Worm (Caenorhabditis elegans): ENCODE data around the gene ora-1.

ora-1 gene

DNA sequence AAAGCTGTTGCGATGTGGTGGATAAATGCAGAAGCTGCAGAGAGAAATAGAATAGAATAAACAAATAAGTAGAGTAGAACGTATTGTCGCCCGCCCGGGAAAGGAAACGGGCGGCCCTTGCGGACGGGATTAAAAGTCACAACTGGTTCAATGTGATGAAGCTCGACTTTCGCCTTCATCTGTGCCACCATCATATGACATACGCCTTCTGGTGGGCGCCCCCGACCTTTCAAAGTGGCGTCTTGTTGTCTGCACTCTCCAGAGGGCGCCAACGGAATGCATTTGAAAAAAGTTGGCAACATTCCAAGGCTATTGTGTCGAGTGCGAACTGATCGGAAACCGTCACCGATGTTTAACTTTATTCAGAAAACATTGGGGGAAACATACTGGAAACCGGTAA is 34.4 kb upstream of the ora-1 start (continued):
- no peak for TF ChIP-seq hrde-1 (tag; optimal IDR thresholded peaks at IDR 0.05; ENCODE audit: borderline replicate concordance)
- TF ChIP-seq snpc-3.4 (tag; optimal IDR thresholded peaks at IDR 0.05) = peak; percentile 32

DNA sequence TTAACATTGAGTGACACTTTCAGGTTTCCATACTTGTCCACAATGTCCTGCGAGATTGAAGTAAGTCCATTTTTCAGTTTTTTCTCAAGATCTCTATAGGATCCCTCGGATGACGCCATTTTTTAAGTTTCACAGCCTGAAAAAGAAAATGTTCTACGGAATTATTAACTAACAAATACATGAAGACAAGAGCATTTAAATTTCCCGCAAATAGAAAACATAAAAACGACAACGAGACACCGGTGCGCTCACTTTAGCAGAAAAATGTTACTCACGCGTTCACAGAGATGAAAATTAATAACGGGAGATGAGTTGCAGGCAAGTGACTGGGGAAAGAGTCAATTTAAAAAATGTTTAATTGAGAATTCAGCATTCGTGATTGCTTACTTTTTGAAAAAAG is 31.2 kb upstream of the ora-1 start, which contains the start of gene czw-1:
czw-1 (minus strand) TSS at position 369 of the 400 bp plus-strand sequence.
- TF ChIP-seq aptf-2 (GFP tag; conservative IDR thresholded peaks at IDR 0.05) (no peak), ztf-22 (GFP tag; optimal IDR thresholded peaks at IDR 0.05) (no peak), T07F8.4 (tag; optimal IDR thresholded peaks at IDR 0.05) (no peak), hlh-26 (GFP tag; conservative IDR thresholded peaks at IDR 0.05) (no peak), mel-28 (tag; optimal IDR thresholded peaks at IDR 0.05; ENCODE audit: borderline replicate concordance) (no peak), lin-35 (GFP tag; optimal IDR thresholded peaks at IDR 0.05) (no peak), F10E7.11 (tag; optimal IDR thresholded peaks at IDR 0.05) (no peak), zfh-2 (GFP tag; conservative IDR thresholded peaks at IDR 0.05) (no peak)

DNA sequence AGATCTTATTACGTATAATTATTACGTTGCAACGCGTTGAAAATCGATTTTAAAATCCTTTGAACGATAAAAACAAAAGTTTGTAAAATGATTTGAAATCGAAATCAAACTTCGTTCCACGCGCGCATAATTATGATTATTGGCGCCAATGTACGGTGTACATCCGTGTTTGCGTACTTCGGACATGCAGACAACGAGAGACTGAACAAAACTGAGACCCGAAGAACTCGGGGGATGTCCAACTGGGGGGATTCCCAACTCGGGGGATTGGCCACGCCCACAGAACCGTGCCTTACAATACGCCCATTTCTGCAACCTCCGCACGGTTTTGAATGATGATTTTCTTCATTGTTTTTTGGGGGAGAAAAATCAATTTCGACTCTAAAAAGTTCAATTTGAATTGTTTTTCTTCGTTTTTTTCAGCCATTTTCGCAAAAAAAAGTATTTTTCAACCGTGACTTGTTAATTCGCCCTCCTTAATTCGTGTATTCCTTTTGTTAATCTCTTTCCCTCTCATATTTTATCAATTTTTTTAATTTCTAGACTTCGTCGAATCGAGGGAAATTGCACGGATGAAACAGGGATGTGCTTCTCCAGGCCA is 30.7 kb upstream of the ora-1 start, which contains the start of gene F20D12.12:
F20D12.12 (plus strand) TSS at position 542 of the 601 bp plus-strand sequence.
- TF ChIP-seq ztf-28 (GFP tag; IDR thresholded peaks at IDR 0.05) = peak; percentile 98
- peak; percentile 84 for TF ChIP-seq lin-26 (GFP tag; IDR thresholded peaks at IDR 0.05)
- peak; percentile 99 for TF ChIP-seq D2030.7 (GFP tag; IDR thresholded peaks at IDR 0.05)
- peak; percentile 93 for TF ChIP-seq pbrm-1 (GFP tag; IDR thresholded peaks at IDR 0.05)
- peak; percentile 87 for TF ChIP-seq lsl-1 (GFP tag; optimal IDR thresholded peaks at IDR 0.05)
- TF ChIP-seq mcd-1 (GFP tag; IDR thresholded peaks at IDR 0.05) = peak; percentile 88
- peak; percentile 83 for TF ChIP-seq egrh-3 (GFP tag; IDR thresholded peaks at IDR 0.05)
- TF ChIP-seq attf-3 (GFP tag; conservative IDR thresholded peaks at IDR 0.05) = peak; percentile 88
- TF ChIP-seq madf-8 (GFP tag; conservative IDR thresholded peaks at IDR 0.05) = peak; percentile 91
- peak; percentile 86 for TF ChIP-seq Y67H2A.10 (GFP tag; conservative IDR thresholded peaks at IDR 0.05)
- peak; percentile 96 for TF ChIP-seq rcor-1 (GFP tag; IDR thresholded peaks at IDR 0.05)
- TF ChIP-seq C06A6.2 (GFP tag; conservative IDR thresholded peaks at IDR 0.05) = peak; percentile 88
- TF ChIP-seq him-1 (tag; optimal IDR thresholded peaks at IDR 0.05) = peak; percentile 23
- peak; percentile 96 for TF ChIP-seq madf-6 (GFP tag; IDR thresholded peaks at IDR 0.05)
- TF ChIP-seq nfyb-1 (GFP tag; IDR thresholded peaks at IDR 0.05) = peak; percentile 96
- TF ChIP-seq athp-1 (tag; optimal IDR thresholded peaks at IDR 0.05) = peak; percentile 65
- peak; percentile 91 for TF ChIP-seq bed-2 (GFP tag; IDR thresholded peaks at IDR 0.05)
- peak; percentile 53; the same call in 1 of the 2 replicates for TF ChIP-seq Y53F4B.3 (GFP tag; IDR thresholded peaks at IDR 0.05)
- TF ChIP-seq lir-1 (GFP tag; conservative IDR thresholded peaks at IDR 0.05) = peak; percentile 72
- TF ChIP-seq ceh-40 (GFP tag; IDR thresholded peaks at IDR 0.05) = 0 out of 2 replicates have a peak, but pooled peaks have one; percentile 40
- TF ChIP-seq hmg-20 (GFP tag; IDR thresholded peaks at IDR 0.05) = peak; percentile 27; the same call in 1 of the 2 replicates
- 0 out of 2 replicates have a peak, but pooled peaks have one; percentile 6 for TF ChIP-seq F37B4.10 (GFP tag; IDR thresholded peaks at IDR 0.05)
- TF ChIP-seq ekl-4 (GFP tag; IDR thresholded peaks at IDR 0.05) = peak; percentile 90
- TF ChIP-seq aptf-2 (GFP tag; conservative IDR thresholded peaks at IDR 0.05) = peak; percentile 97
- peak in 2 of 3 experiments; percentile 25 to 50 for TF ChIP-seq lin-35 (GFP tag; optimal IDR thresholded peaks at IDR 0.05)
- peak; percentile 83 for TF ChIP-seq ceh-27 (GFP tag; optimal IDR thresholded peaks at IDR 0.05)
- TF ChIP-seq xnd-1 (tag; optimal IDR thresholded peaks at IDR 0.05) = peak; percentile 69
- peak; percentile 90 for TF ChIP-seq madf-3 (GFP tag; IDR thresholded peaks at IDR 0.05)
- peak; percentile 88 for TF ChIP-seq F33H1.4 (GFP tag; IDR thresholded peaks at IDR 0.05)
- peak; percentile 85 for TF ChIP-seq hmg-1.2 (GFP tag; IDR thresholded peaks at IDR 0.05)
- peak; percentile 75; the same call in 1 of the 2 replicates for TF ChIP-seq ztf-6 (GFP tag; IDR thresholded peaks at IDR 0.05)
- TF ChIP-seq dpl-1 (GFP tag; optimal IDR thresholded peaks at IDR 0.05) = peak; percentile 67
- peak; percentile 97 for TF ChIP-seq ceh-91 (GFP tag; IDR thresholded peaks at IDR 0.05)
- TF ChIP-seq tbp1 (GFP tag; optimal IDR thresholded peaks at IDR 0.05) = peak; percentile 59
- TF ChIP-seq Y95B8A.8 (GFP tag; IDR thresholded peaks at IDR 0.05) = peak; percentile 97
